Worm (Caenorhabditis elegans): ENCODE measurements around the gene F57B9.3.

ce11 chrIII:6958674-6959241, 19.1 kb downstream of the F57B9.3 start:
- TF ChIP-seq lin-13 (tag; optimal IDR thresholded peaks at IDR 0.05) (no peak), snpc-4 (tag; optimal IDR thresholded peaks at IDR 0.05) (no peak), drap-1 (GFP tag; optimal IDR thresholded peaks at IDR 0.05) (no peak), lin-32 (GFP tag; optimal IDR thresholded peaks at IDR 0.05) (no peak), sptf-1 (tag; optimal IDR thresholded peaks at IDR 0.05) (no peak), nhr-12 (tag; optimal IDR thresholded peaks at IDR 0.05) (no peak), mep-1 (tag; optimal IDR thresholded peaks at IDR 0.05) (no peak), nhr-237 (tag; optimal IDR thresholded peaks at IDR 0.05) (no peak), ces-1 (GFP tag; optimal IDR thresholded peaks at IDR 0.05) (no peak), zip-8 (tag; optimal IDR thresholded peaks at IDR 0.05) (peak; percentile 91), lsy-2 (tag; optimal IDR thresholded peaks at IDR 0.05) (no peak), M03D4.4 (tag; optimal IDR thresholded peaks at IDR 0.05) (no peak), sem-2 (GFP tag; optimal IDR thresholded peaks at IDR 0.05) (no peak), ztf-11 (tag; optimal IDR thresholded peaks at IDR 0.05) (no peak)
